Fruit fly (Drosophila melanogaster): Measurements from ENCODE around the gene slp2.
A peak's percentile ranks its signal among the peaks of the same experiment; 100 is the strongest.

slp2 gene

DNA sequence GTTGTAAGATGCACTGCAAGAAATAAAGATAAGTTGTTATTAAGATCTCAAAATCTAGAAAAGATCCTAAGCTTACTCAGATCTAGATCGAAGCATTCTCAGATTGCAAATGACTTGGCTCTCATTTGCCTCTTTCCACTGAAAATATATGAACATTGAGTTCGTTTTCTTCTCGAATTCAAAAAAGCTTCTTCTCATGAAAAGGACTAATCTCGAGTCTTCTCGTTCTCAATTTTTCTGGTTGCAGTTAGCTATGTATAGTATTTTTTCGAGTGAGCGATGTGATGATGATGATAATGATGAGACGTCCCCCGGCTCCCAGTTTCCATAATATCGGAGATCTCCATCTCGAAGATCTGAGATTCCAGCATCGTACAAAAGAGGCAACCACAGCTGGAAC, 19.7 kb downstream of the slp2 start (continued):
- TF ChIP-seq CG8359 (GFP tag; optimal IDR thresholded peaks at IDR 0.05; ENCODE audit: borderline replicate concordance) (peak; percentile 21), CG9817 (tag; optimal IDR thresholded peaks at IDR 0.05) (no peak), CG16779 (GFP tag; IDR thresholded peaks at IDR 0.05) (no peak), CG10565 (GFP tag; optimal IDR thresholded peaks at IDR 0.05) (no peak), CG14050 (GFP tag; IDR thresholded peaks at IDR 0.05) (no peak), CG10366 (GFP tag; IDR thresholded peaks at IDR 0.05) (no peak), dmrt99B (tag; optimal IDR thresholded peaks at IDR 0.05) (peak; percentile 35), Nf-YA (GFP tag; IDR thresholded peaks at IDR 0.05) (no peak), row (GFP tag; IDR thresholded peaks at IDR 0.05) (peak; percentile 47), CG14014 (GFP tag; IDR thresholded peaks at IDR 0.05) (no peak), eve (GFP tag; optimal IDR thresholded peaks at IDR 0.05) (peak in 1 of 2 experiments; percentile 86), TFAM (GFP tag; optimal IDR thresholded peaks at IDR 0.05) (no peak), croc (GFP tag; conservative IDR thresholded peaks at IDR 0.05) (peak; percentile 52; the same call in 1 of the 3 replicates), hth (optimal IDR thresholded peaks at IDR 0.05) (no peak), CG18599 (GFP tag; optimal IDR thresholded peaks at IDR 0.05) (no peak), CG18619 (GFP tag; optimal IDR thresholded peaks at IDR 0.05) (peak; percentile 37), Lhr (GFP tag; optimal IDR thresholded peaks at IDR 0.05) (no peak), fd102C (GFP tag; optimal IDR thresholded peaks at IDR 0.05) (no peak), D19A (tag; optimal IDR thresholded peaks at IDR 0.05) (peak; percentile 59), dm (GFP tag; optimal IDR thresholded peaks at IDR 0.05) (no peak), Sry-β (GFP tag; optimal IDR thresholded peaks at IDR 0.05) (peak; percentile 5), ase (GFP tag; IDR thresholded peaks at IDR 0.05) (no peak), CG14860 (GFP tag; IDR thresholded peaks at IDR 0.05; ENCODE audit: partially characterized antibody) (no peak), CG34224 (GFP tag; IDR thresholded peaks at IDR 0.05; ENCODE audit: partially characterized antibody) (no peak), CG2116 (GFP tag; optimal IDR thresholded peaks at IDR 0.05) (no peak), CG14667 (GFP tag; IDR thresholded peaks at IDR 0.05) (no peak), CG13624 (GFP tag; optimal IDR thresholded peaks at IDR 0.05) (no peak), eyg (GFP tag; optimal IDR thresholded peaks at IDR 0.05) (no peak), trh (GFP tag; optimal IDR thresholded peaks at IDR 0.05) (no peak), amos (GFP tag; IDR thresholded peaks at IDR 0.05; ENCODE audit: partially characterized antibody) (no peak), CG7357 (GFP tag; IDR thresholded peaks at IDR 0.05) (no peak), z (GFP tag; IDR thresholded peaks at IDR 0.05) (no peak), Fer3 (tag; optimal IDR thresholded peaks at IDR 0.05) (no peak), cwo (GFP tag; optimal IDR thresholded peaks at IDR 0.05) (no peak), vnd (GFP tag; IDR thresholded peaks at IDR 0.05; ENCODE audit: partially characterized antibody) (no peak), CG7271 (tag; optimal IDR thresholded peaks at IDR 0.05) (no peak), CG11398 (GFP tag; optimal IDR thresholded peaks at IDR 0.05) (peak; percentile 39), CG2120 (GFP tag; optimal IDR thresholded peaks at IDR 0.05) (no peak), pnt (GFP tag; optimal IDR thresholded peaks at IDR 0.05) (peak; percentile 33), CG4404 (GFP tag; IDR thresholded peaks at IDR 0.05) (no peak), Six4 (GFP tag; optimal IDR thresholded peaks at IDR 0.05) (peak; percentile 22), insv (GFP tag; optimal IDR thresholded peaks at IDR 0.05) (no peak), ato (GFP tag; IDR thresholded peaks at IDR 0.05; ENCODE audit: partially characterized antibody) (no peak), tna (GFP tag; IDR thresholded peaks at IDR 0.05; ENCODE audit: partially characterized antibody) (no peak), CG12769 (tag; optimal IDR thresholded peaks at IDR 0.05) (no peak), CG1233 (GFP tag; optimal IDR thresholded peaks at IDR 0.05) (no peak), HLH3B (GFP tag; IDR thresholded peaks at IDR 0.05) (no peak), gsb-n (tag; optimal IDR thresholded peaks at IDR 0.05) (no peak), slp2 (GFP tag; optimal IDR thresholded peaks at IDR 0.05) (peak; percentile 3), sisA (GFP tag; IDR thresholded peaks at IDR 0.05) (peak; percentile 50), CG13287 (GFP tag; IDR thresholded peaks at IDR 0.05; ENCODE audit: partially characterized antibody) (no peak)
